Fruit fly (Drosophila melanogaster) whole organism, embryonic: ENCODE measurements around the gene et.

Experiments
- Atf-2 ChIP-seq: fragments of 200-800 bp; sonication (Bioruptor generic); optimal IDR thresholded peaks from 2 replicates; lab custom pipeline; 2016; ENCODE audit warnings: missing biosample characterization, missing genetic modification characterization
- Atf6 ChIP-seq: fragments of 200-800 bp; sonication (Bioruptor generic); IDR thresholded peaks from 2 replicates; pipeline ENCODE4 v1.3.6; 2022; ENCODE audit warnings: missing biosample characterization, missing genetic modification characterization
- B-H2 ChIP-seq: fragments of 200-800 bp; sonication (Bioruptor generic); optimal IDR thresholded peaks from 2 replicates; lab custom pipeline; 2018; ENCODE audit warnings: missing biosample characterization, mild to moderate bottlenecking, missing genetic modification characterization
- CG12219 ChIP-seq: fragments of 200-800 bp; sonication (Bioruptor generic); optimal IDR thresholded peaks from 3 replicates; lab custom pipeline; 2018; ENCODE audit warnings: missing biosample characterization, mild to moderate bottlenecking, missing genetic modification characterization
- CG14050 ChIP-seq: fragments of 200-800 bp; sonication (Bioruptor generic); IDR thresholded peaks from 3 replicates; pipeline ENCODE4 v1.3.6; 2022; ENCODE audit warnings: missing biosample characterization, missing genetic modification characterization
- CG16863 ChIP-seq: fragments of 200-800 bp; sonication (Bioruptor generic); optimal IDR thresholded peaks from 3 replicates; lab custom pipeline; 2016; ENCODE audit warnings: missing biosample characterization, missing genetic modification characterization
- CG17359 ChIP-seq: fragments of 200-800 bp; sonication (Bioruptor generic); optimal IDR thresholded peaks from 3 replicates; lab custom pipeline; 2018; ENCODE audit warnings: missing biosample characterization, mild to moderate bottlenecking, missing genetic modification characterization, moderate library complexity
- CG2116 ChIP-seq: fragments of 200-800 bp; sonication (Bioruptor generic); optimal IDR thresholded peaks from 3 replicates; lab custom pipeline; 2018; ENCODE audit warnings: missing biosample characterization, mild to moderate bottlenecking, missing genetic modification characterization
- CG3163 ChIP-seq: fragments of 200-800 bp; sonication (Bioruptor generic); optimal IDR thresholded peaks from 3 replicates; lab custom pipeline; 2016; ENCODE audit warnings: missing biosample characterization, missing genetic modification characterization
- CG34224 ChIP-seq: fragments of 200-800 bp; sonication (Bioruptor generic); IDR thresholded peaks from 3 replicates; pipeline ENCODE4 v1.3.6; 2022; ENCODE audit warnings: missing biosample characterization, missing genetic modification characterization; ENCODE audit not compliant: partially characterized antibody
- CG5245 ChIP-seq: fragments of 200-800 bp; sonication (Bioruptor generic); optimal IDR thresholded peaks from 3 replicates; lab custom pipeline; 2016; ENCODE audit warnings: missing biosample characterization, missing genetic modification characterization
- CG6683 ChIP-seq: fragments of 200-800 bp; sonication (Bioruptor generic); optimal IDR thresholded peaks from 2 replicates; lab custom pipeline; 2017; ENCODE audit warnings: missing biosample characterization, mild to moderate bottlenecking, missing genetic modification characterization, missing genetic modification reagents
- CG6791 ChIP-seq: fragments of 200-800 bp; sonication (Bioruptor generic); IDR thresholded peaks from 3 replicates; pipeline ENCODE4 v1.3.6; 2022; ENCODE audit warnings: missing biosample characterization, missing genetic modification characterization; ENCODE audit not compliant: partially characterized antibody
- CG7372 ChIP-seq: fragments of 200-800 bp; sonication (Bioruptor generic); IDR thresholded peaks from 2 replicates; pipeline ENCODE4 v1.3.6; 2022; ENCODE audit warnings: missing biosample characterization, missing genetic modification characterization
- CG7928 ChIP-seq: fragments of 200-800 bp; sonication (Bioruptor generic); optimal IDR thresholded peaks from 2 replicates; lab custom pipeline; 2017; ENCODE audit warnings: missing biosample characterization, mild to moderate bottlenecking, missing genetic modification characterization
- CG8359 ChIP-seq: fragments of 200-800 bp; sonication (Bioruptor generic); optimal IDR thresholded peaks from 2 replicates; lab custom pipeline; 2017; ENCODE audit warnings: missing biosample characterization, mild to moderate bottlenecking, missing genetic modification characterization, borderline replicate concordance
- CG9876 ChIP-seq: fragments of 200-800 bp; sonication (Bioruptor generic); optimal IDR thresholded peaks from 2 replicates; lab custom pipeline; 2016; ENCODE audit warnings: missing biosample characterization, missing genetic modification characterization
- CrebB ChIP-seq: fragments of 200-800 bp; sonication (Bioruptor generic); optimal IDR thresholded peaks from 3 replicates; lab custom pipeline; 2018; ENCODE audit warnings: missing biosample characterization, mild to moderate bottlenecking, missing genetic modification characterization
- D ChIP-seq, 2 experiments: fragments of 200-800 bp in 1 of 2; fragments of >200 bp in 1 of 2; sonication (Bioruptor generic) in 1 of 2; optimal IDR thresholded peaks; 2 replicates in 1 of 2; 3 replicates in 1 of 2; lab custom pipeline; 2017; ENCODE audit warnings: mild to moderate bottlenecking in 1 of 2, missing biosample characterization in 1 of 2, missing genetic modification characterization in 1 of 2, missing genetic modification reagents in 1 of 2
- Dll ChIP-seq: fragments of 200-800 bp; sonication (Bioruptor generic); IDR thresholded peaks from 4 replicates; pipeline ENCODE4 v1.3.6; 2022; ENCODE audit warnings: missing biosample characterization, missing genetic modification characterization; ENCODE audit not compliant: partially characterized antibody
- Gsc ChIP-seq: fragments of 200-800 bp; sonication (Bioruptor generic); IDR thresholded peaks from 2 replicates; pipeline ENCODE4 v1.3.6; 2022; ENCODE audit warnings: missing biosample characterization, missing genetic modification characterization
- Hr3 ChIP-seq: fragments of 200-800 bp; sonication (Bioruptor generic); optimal IDR thresholded peaks from 3 replicates; lab custom pipeline; 2016; ENCODE audit warnings: missing biosample characterization, missing genetic modification characterization
- Meics ChIP-seq: fragments of 200-800 bp; sonication (Bioruptor generic); optimal IDR thresholded peaks from 2 replicates; lab custom pipeline; 2017; ENCODE audit warnings: missing biosample characterization, mild to moderate bottlenecking, missing genetic modification characterization
- NC2β ChIP-seq: fragments of 200-800 bp; sonication (Bioruptor generic); optimal IDR thresholded peaks from 2 replicates; lab custom pipeline; 2016; ENCODE audit warnings: missing biosample characterization, missing genetic modification characterization
- Nf-YC ChIP-seq: fragments of 200-800 bp; optimal IDR thresholded peaks from 3 replicates; lab custom pipeline; 2019; ENCODE audit warnings: missing biosample characterization, mild to moderate bottlenecking, missing genetic modification characterization, moderate library complexity
- Pdp1 ChIP-seq, 2 experiments: fragments of 200-800 bp; sonication (Bioruptor generic); optimal IDR thresholded peaks; 3 replicates each; lab custom pipeline; 2016; ENCODE audit warnings: missing biosample characterization in 2 of 2, missing genetic modification characterization in 2 of 2, mild to moderate bottlenecking in 1 of 2, moderate library complexity in 1 of 2
- Sin3A ChIP-seq: fragments of >200 bp; optimal IDR thresholded peaks from 2 replicates; lab custom pipeline; 2018
- TFAM ChIP-seq: fragments of 200-800 bp; sonication (Bioruptor generic); optimal IDR thresholded peaks from 2 replicates; lab custom pipeline; 2017; ENCODE audit warnings: missing biosample characterization, missing genetic modification characterization, inconsistent platforms
- bbx ChIP-seq: fragments of 200-800 bp; sonication (Bioruptor generic); IDR thresholded peaks from 2 replicates; pipeline ENCODE4 v1.3.6; 2022; ENCODE audit warnings: missing biosample characterization, missing genetic modification characterization; ENCODE audit not compliant: partially characterized antibody
- bsh ChIP-seq, 2 experiments: fragments of 200-800 bp; sonication (Bioruptor generic); optimal IDR thresholded peaks; 2 replicates each; lab custom pipeline; 2017 to 2018; ENCODE audit warnings: mild to moderate bottlenecking in 2 of 2, missing biosample characterization in 2 of 2, missing genetic modification characterization in 2 of 2, moderate library complexity in 1 of 2
- btn ChIP-seq: fragments of 200-800 bp; sonication (Bioruptor generic); optimal IDR thresholded peaks from 2 replicates; lab custom pipeline; 2016; ENCODE audit warnings: missing biosample characterization, missing genetic modification characterization
- chm ChIP-seq: fragments of 200-800 bp; sonication (Bioruptor generic); IDR thresholded peaks from 2 replicates; pipeline ENCODE4 v1.3.6; 2022; ENCODE audit warnings: missing biosample characterization, missing genetic modification characterization
- crol ChIP-seq: fragments of 200-800 bp; sonication (Bioruptor generic); IDR thresholded peaks from 2 replicates; pipeline ENCODE4 v1.3.6; 2022; ENCODE audit warnings: missing biosample characterization, missing genetic modification characterization
- emc ChIP-seq: fragments of 200-800 bp; sonication (Bioruptor generic); optimal IDR thresholded peaks from 2 replicates; lab custom pipeline; 2016; ENCODE audit warnings: missing biosample characterization, missing genetic modification characterization
- ems ChIP-seq: fragments of 200-800 bp; sonication (Bioruptor generic); optimal IDR thresholded peaks from 3 replicates; lab custom pipeline; 2016; ENCODE audit warnings: missing biosample characterization, missing genetic modification characterization
- fd3F ChIP-seq: fragments of 200-800 bp; sonication (Bioruptor generic); optimal IDR thresholded peaks from 2 replicates; lab custom pipeline; 2018; ENCODE audit warnings: missing biosample characterization, mild to moderate bottlenecking, missing genetic modification characterization, moderate library complexity
- fd64A ChIP-seq: fragments of 200-800 bp; sonication (Bioruptor generic); optimal IDR thresholded peaks from 3 replicates; lab custom pipeline; 2018; ENCODE audit warnings: missing biosample characterization, mild to moderate bottlenecking, missing genetic modification characterization
- fu2 ChIP-seq: fragments of 200-800 bp; sonication (Bioruptor generic); optimal IDR thresholded peaks from 2 replicates; lab custom pipeline; 2016; ENCODE audit warnings: missing biosample characterization, missing genetic modification characterization
- gsb-n ChIP-seq: fragments of 200-800 bp; sonication (Bioruptor generic); optimal IDR thresholded peaks from 3 replicates; lab custom pipeline; 2018; ENCODE audit warnings: missing biosample characterization, mild to moderate bottlenecking, missing genetic modification characterization
- hkb ChIP-seq, 2 experiments: fragments of 200-800 bp in 1 of 2; fragments of >200 bp in 1 of 2; sonication (Bioruptor generic) in 1 of 2; IDR thresholded peaks in 1 of 2; optimal IDR thresholded peaks in 1 of 2; 2 replicates each; pipeline versions ENCODE4 v1.3.6 to Lab custom; 2017 to 2022; ENCODE audit warnings: missing biosample characterization in 1 of 2, missing genetic modification characterization in 1 of 2
- pb ChIP-seq: fragments of 200-800 bp; sonication (Bioruptor generic); optimal IDR thresholded peaks from 3 replicates; lab custom pipeline; 2016; ENCODE audit warnings: missing biosample characterization, missing genetic modification characterization
- peb ChIP-seq: fragments of 200-800 bp; sonication (Bioruptor generic); IDR thresholded peaks from 2 replicates; pipeline ENCODE4 v1.3.6; 2022; ENCODE audit warnings: missing biosample characterization, missing genetic modification characterization
- repo ChIP-seq: fragments of 200-800 bp; sonication (Bioruptor generic); optimal IDR thresholded peaks from 2 replicates; lab custom pipeline; 2016; ENCODE audit warnings: missing biosample characterization, missing genetic modification characterization
- sim ChIP-seq: fragments of 200-800 bp; sonication (Bioruptor generic); IDR thresholded peaks from 2 replicates; pipeline ENCODE4 v1.3.6; 2022; ENCODE audit warnings: missing biosample characterization, missing genetic modification characterization
- sima ChIP-seq: fragments of 200-800 bp; sonication (Bioruptor generic); optimal IDR thresholded peaks from 2 replicates; lab custom pipeline; 2016; ENCODE audit warnings: missing biosample characterization, missing genetic modification characterization
- ttk ChIP-seq: fragments of 200-800 bp; sonication (Bioruptor generic); IDR thresholded peaks from 2 replicates; pipeline ENCODE4 v2.1.2; 2022; ENCODE audit warnings: missing biosample characterization, missing genetic modification characterization
- unpg ChIP-seq: fragments of 200-800 bp; sonication (Bioruptor generic); optimal IDR thresholded peaks from 3 replicates; lab custom pipeline; 2018; ENCODE audit warnings: missing biosample characterization, mild to moderate bottlenecking, missing genetic modification characterization, moderate library complexity
- wor ChIP-seq: fragments of 200-800 bp; sonication (Bioruptor generic); IDR thresholded peaks from 2 replicates; pipeline ENCODE4 v1.3.6; 2022; ENCODE audit warnings: missing biosample characterization, missing genetic modification characterization

et gene

DNA sequence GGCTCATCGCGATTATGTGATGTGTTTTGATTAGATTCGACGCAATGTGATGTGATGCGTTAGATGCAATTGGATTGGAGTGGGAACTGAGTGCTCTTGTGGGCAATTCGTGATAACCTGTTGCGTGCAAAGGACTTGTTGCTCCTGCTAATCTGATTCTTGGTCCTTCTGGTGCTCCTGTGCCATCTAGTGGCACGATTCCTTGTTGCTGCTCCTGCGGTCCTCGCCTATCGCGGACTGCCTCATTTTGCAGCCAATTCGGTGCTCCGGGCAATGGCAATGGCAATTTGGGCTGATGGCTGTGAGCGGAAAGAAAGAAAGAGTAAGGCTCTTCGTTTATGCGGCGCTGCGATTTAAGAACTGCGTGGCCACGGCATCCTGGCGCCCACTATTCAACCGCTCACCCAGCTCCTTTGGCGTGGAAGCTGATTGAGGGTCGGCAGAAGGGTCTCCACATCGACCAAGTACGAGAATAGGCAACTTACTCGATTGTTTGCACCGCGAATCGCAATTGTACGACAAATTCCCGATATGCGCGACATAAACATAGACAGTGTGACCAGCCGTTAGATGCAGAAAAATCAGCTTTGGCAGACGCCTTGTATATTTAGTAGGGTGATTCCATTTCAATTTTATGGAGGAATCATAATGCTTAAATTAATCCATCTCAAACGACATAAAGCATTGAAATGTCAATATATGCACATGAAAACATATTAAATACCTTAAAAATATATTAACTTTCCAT is 17.4 kb upstream of the et start, which contains the start of gene Mer (continued):
- TF ChIP-seq hkb (optimal IDR thresholded peaks at IDR 0.05; lab: Kevin White, UChicago) (no peak), hkb (GFP tag; IDR thresholded peaks at IDR 0.05; lab: Robert Waterston, UW) (peak; percentile 91), repo (GFP tag; lab: Kevin White, UChicago) (peak; percentile 76), Sin3A (lab: Kevin White, UChicago) (peak; percentile 12), Nf-YC (tag; lab: Kevin White, UChicago) (peak; percentile 74), D (optimal IDR thresholded peaks at IDR 0.05; lab: Kevin White, UChicago) (no peak), D (GFP tag; optimal IDR thresholded peaks at IDR 0.05; lab: Kevin White, UChicago) (peak; percentile 73), CG7372 (GFP tag; lab: Robert Waterston, UW) (peak; percentile 81), CG34224 (GFP tag; lab: Robert Waterston, UW) (no peak), peb (GFP tag; lab: Robert Waterston, UW) (peak; percentile 55; the same call in 1 of the 2 replicates), Dll (GFP tag; lab: Robert Waterston, UW) (no peak), Hr3 (GFP tag; lab: Kevin White, UChicago) (peak; percentile 65), crol (peak; percentile 24; the same call in 1 of the 2 replicates), Gsc (peak; percentile 41; the same call in 1 of the 2 replicates), fu2 (GFP tag; lab: Kevin White, UChicago) (peak; percentile 78), bbx (GFP tag; lab: Robert Waterston, UW) (no peak), CG5245 (GFP tag; lab: Kevin White, UChicago) (peak; percentile 54), CG9876 (GFP tag; lab: Kevin White, UChicago) (peak; percentile 67), emc (GFP tag; lab: Kevin White, UChicago) (peak; percentile 59), btn (GFP tag; lab: Kevin White, UChicago) (peak; percentile 74), sim (peak; percentile 67), ttk (peak; percentile 74), CG14050 (GFP tag; lab: Robert Waterston, UW) (peak; percentile 80), B-H2 (GFP tag; lab: Kevin White, UChicago) (peak; percentile 66), bsh (GFP tag; optimal IDR thresholded peaks at IDR 0.05; lab: Kevin White, UChicago) (peak; percentile 76 to 82), fd3F (GFP tag; lab: Kevin White, UChicago) (peak; percentile 74), gsb-n (peak; percentile 65), CG3163 (GFP tag; lab: Kevin White, UChicago) (peak; percentile 72), wor (GFP tag; lab: Robert Waterston, UW) (peak; percentile 56; the same call in 1 of the 2 replicates), CG8359 (peak; percentile 54), Meics (GFP tag; lab: Kevin White, UChicago) (peak; percentile 90), fd64A (GFP tag; lab: Kevin White, UChicago) (peak; percentile 62), chm (peak; percentile 84), CG7928 (GFP tag; lab: Kevin White, UChicago) (peak; percentile 59), TFAM (GFP tag; lab: Kevin White, UChicago) (peak; percentile 11), CG16863 (GFP tag; lab: Kevin White, UChicago) (peak; percentile 85), CrebB (tag; lab: Kevin White, UChicago) (peak; percentile 83), sima (GFP tag; lab: Kevin White, UChicago) (no peak), CG12219 (GFP tag; lab: Kevin White, UChicago) (peak; percentile 86), pb (peak; percentile 89), unpg (GFP tag; lab: Kevin White, UChicago) (peak; percentile 90), CG17359 (tag; lab: Kevin White, UChicago) (peak; percentile 80), CG6683 (GFP tag; lab: Kevin White, UChicago) (peak; percentile 58), CG6791 (GFP tag; lab: Robert Waterston, UW) (no peak), CG2116 (GFP tag; lab: Kevin White, UChicago) (peak; percentile 49), Atf6 (GFP tag; lab: Robert Waterston, UW) (peak; percentile 86), Atf-2 (GFP tag; lab: Kevin White, UChicago) (peak; percentile 65), Pdp1 (GFP tag; optimal IDR thresholded peaks at IDR 0.05; lab: Kevin White, UChicago) (peak; percentile 78 to 81), ems (GFP tag; lab: Kevin White, UChicago) (peak; percentile 60), NC2β (peak; percentile 79)
